Worm (Caenorhabditis elegans) whole organism, midembryonic: ENCODE data around the gene W06B4.1.

Source experiments
- T22C8.4 ChIP-seq: fragments of 200-800 bp; sonication (Bioruptor generic); IDR thresholded peaks from 2 replicates; pipeline ENCODE4 v1.3.6; 2022; ENCODE audit warnings: missing genetic modification characterization, missing compliant biosample characterization
- cog-1 ChIP-seq: sonication (generic microtip); optimal IDR thresholded peaks from 2 replicates; lab custom pipeline; 2016; ENCODE audit warnings: missing genetic modification characterization, missing compliant biosample characterization
- flt-1 ChIP-seq: fragments of 200-800 bp; sonication (Bioruptor generic); IDR thresholded peaks from 2 replicates; pipeline ENCODE4 v1.3.6; 2022; ENCODE audit warnings: missing genetic modification characterization, missing compliant biosample characterization
- klf-2 ChIP-seq: fragments of 200-800 bp; sonication (Bioruptor generic); conservative IDR thresholded peaks from 2 replicates; pipeline ENCODE4 v1.3.6; 2022; ENCODE audit warnings: missing genetic modification reagents, missing genetic modification characterization, missing compliant biosample characterization
- ztf-29 ChIP-seq: fragments of 200-800 bp; sonication (Bioruptor generic); IDR thresholded peaks from 2 replicates; pipeline ENCODE4 v1.3.6; 2022; ENCODE audit warnings: missing genetic modification reagents, missing genetic modification characterization, missing compliant biosample characterization

ce11 chrII:4468897-4469459 is 2.4 kb upstream of the W06B4.1 start:
- no peak for TF ChIP-seq flt-1 (GFP tag; lab: Robert Waterston, UW)
- TF ChIP-seq klf-2 (GFP tag; lab: Robert Waterston, UW), result no peak
- TF ChIP-seq ztf-29 (GFP tag; lab: Robert Waterston, UW), result no peak
- no peak for TF ChIP-seq T22C8.4 (GFP tag; lab: Robert Waterston, UW)
- TF ChIP-seq cog-1 (tag; lab: Kevin White, UChicago), result no peak
